Worm (Caenorhabditis elegans) whole organism, mixed stage, embryonic: Measurements from ENCODE around the gene sre-6.

ENCODE experiments used
- M03D4.4 ChIP-seq: sonication (generic microtip); optimal IDR thresholded peaks from 2 replicates; lab custom pipeline; 2017; ENCODE audit warnings: mild to moderate bottlenecking, missing genetic modification characterization, missing compliant biosample characterization
- bed-3 ChIP-seq: fragments of 200-800 bp; sonication (Bioruptor generic); optimal IDR thresholded peaks from 3 replicates; lab custom pipeline; 2018; ENCODE audit warnings: mild to moderate bottlenecking, missing genetic modification characterization, moderate library complexity, missing compliant biosample characterization
- blmp-1 ChIP-seq: fragments of 150-350 bp; optimal IDR thresholded peaks from 2 replicates; lab custom pipeline; 2014; ENCODE audit warnings: missing biosample characterization, missing genetic modification characterization
- ceh-39 ChIP-seq: fragments of 150-350 bp; optimal IDR thresholded peaks from 2 replicates; lab custom pipeline; 2014; ENCODE audit warnings: missing biosample characterization, missing genetic modification characterization
- ceh-43 ChIP-seq: fragments of 200-800 bp; sonication (Bioruptor generic); optimal IDR thresholded peaks from 2 replicates; lab custom pipeline; 2018; ENCODE audit warnings: mild to moderate bottlenecking, missing genetic modification characterization, moderate library complexity, missing compliant biosample characterization
- ceh-83 ChIP-seq: fragments of 200-800 bp; sonication (Bioruptor generic); optimal IDR thresholded peaks from 2 replicates; lab custom pipeline; 2018; ENCODE audit warnings: mild to moderate bottlenecking, missing genetic modification characterization, missing compliant biosample characterization
- ces-1 ChIP-seq: fragments of 150-350 bp; optimal IDR thresholded peaks from 2 replicates; lab custom pipeline; 2014; ENCODE audit warnings: missing biosample characterization, missing genetic modification reagents, missing genetic modification characterization
- cnd-1 ChIP-seq: fragments of 200-800 bp; sonication (Bioruptor generic); optimal IDR thresholded peaks from 2 replicates; lab custom pipeline; 2018; ENCODE audit warnings: mild to moderate bottlenecking, missing genetic modification characterization, missing compliant biosample characterization
- drap-1 ChIP-seq: fragments of 200-800 bp; sonication (Bioruptor generic); optimal IDR thresholded peaks from 3 replicates; lab custom pipeline; 2018; ENCODE audit warnings: mild to moderate bottlenecking, missing genetic modification characterization, missing compliant biosample characterization
- elt-1 ChIP-seq: sonication (generic microtip); optimal IDR thresholded peaks from 2 replicates; lab custom pipeline; 2017; ENCODE audit warnings: missing genetic modification characterization, mild to moderate bottlenecking, missing compliant biosample characterization, antibody characterized with exemption, moderate library complexity, borderline replicate concordance; ENCODE audit not compliant: insufficient read depth
- elt-3 ChIP-seq: fragments of 150-350 bp; optimal IDR thresholded peaks from 2 replicates; lab custom pipeline; 2014; ENCODE audit warnings: missing biosample characterization, missing genetic modification characterization
- flh-1 ChIP-seq: fragments of 200-800 bp; sonication (Bioruptor generic); optimal IDR thresholded peaks from 2 replicates; lab custom pipeline; 2018; ENCODE audit warnings: mild to moderate bottlenecking, missing genetic modification characterization, moderate library complexity, missing compliant biosample characterization
- ham-2 ChIP-seq: fragments of 200-800 bp; sonication (Bioruptor generic); optimal IDR thresholded peaks from 2 replicates; lab custom pipeline; 2018; ENCODE audit warnings: mild to moderate bottlenecking, missing genetic modification characterization, missing compliant biosample characterization
- hlh-1 ChIP-seq: fragments of 150-350 bp; optimal IDR thresholded peaks from 2 replicates; lab custom pipeline; 2014; ENCODE audit warnings: missing biosample characterization, missing genetic modification reagents, missing genetic modification characterization
- lin-32 ChIP-seq: fragments of 200-800 bp; sonication (Bioruptor generic); optimal IDR thresholded peaks from 2 replicates; lab custom pipeline; 2018; ENCODE audit warnings: mild to moderate bottlenecking, missing genetic modification characterization, missing compliant biosample characterization
- lsy-2 ChIP-seq: fragments of 150-350 bp; optimal IDR thresholded peaks from 2 replicates; lab custom pipeline; 2014; ENCODE audit warnings: missing biosample characterization, missing genetic modification characterization
- mab-5 ChIP-seq: fragments of 150-350 bp; optimal IDR thresholded peaks from 2 replicates; lab custom pipeline; 2014; ENCODE audit warnings: missing biosample characterization, missing genetic modification characterization
- mep-1 ChIP-seq: fragments of 150-350 bp; optimal IDR thresholded peaks from 2 replicates; lab custom pipeline; 2017; ENCODE audit warnings: missing biosample characterization, missing genetic modification reagents, missing genetic modification characterization, inconsistent platforms
- mls-2 ChIP-seq: sonication (generic microtip); optimal IDR thresholded peaks from 2 replicates; lab custom pipeline; 2016; ENCODE audit warnings: mild to moderate bottlenecking, missing genetic modification characterization, moderate library complexity, missing compliant biosample characterization
- nhr-12 ChIP-seq: fragments of 150-350 bp; optimal IDR thresholded peaks from 2 replicates; lab custom pipeline; 2014; ENCODE audit warnings: missing biosample characterization, missing genetic modification characterization
- nhr-2 ChIP-seq: fragments of 150-350 bp; optimal IDR thresholded peaks from 2 replicates; lab custom pipeline; 2014; ENCODE audit warnings: missing biosample characterization, missing genetic modification characterization
- nhr-76 ChIP-seq: sonication (generic microtip); optimal IDR thresholded peaks from 2 replicates; lab custom pipeline; 2017; ENCODE audit warnings: missing biosample characterization, missing genetic modification characterization
- pha-4 ChIP-seq: fragments of 150-350 bp; optimal IDR thresholded peaks from 2 replicates; lab custom pipeline; 2018; ENCODE audit warnings: missing biosample characterization, missing genetic modification reagents, missing genetic modification characterization
- sem-2 ChIP-seq: fragments of 200-800 bp; sonication (Bioruptor generic); optimal IDR thresholded peaks from 2 replicates; lab custom pipeline; 2018; ENCODE audit warnings: mild to moderate bottlenecking, missing genetic modification characterization, missing compliant biosample characterization
- snpc-4 ChIP-seq: fragments of 150-350 bp; optimal IDR thresholded peaks from 2 replicates; lab custom pipeline; 2014; ENCODE audit warnings: missing biosample characterization, missing genetic modification characterization
- sptf-1 ChIP-seq: sonication (generic microtip); optimal IDR thresholded peaks from 2 replicates; lab custom pipeline; 2017; ENCODE audit warnings: mild to moderate bottlenecking, missing genetic modification characterization, moderate library complexity, missing compliant biosample characterization
- tbx-8 ChIP-seq: fragments of 200-800 bp; sonication (Bioruptor generic); optimal IDR thresholded peaks from 2 replicates; lab custom pipeline; 2018; ENCODE audit warnings: mild to moderate bottlenecking, missing genetic modification characterization, moderate library complexity, missing compliant biosample characterization
- unc-120 ChIP-seq: sonication (generic microtip); optimal IDR thresholded peaks from 2 replicates; lab custom pipeline; 2017; ENCODE audit warnings: missing genetic modification characterization, missing compliant biosample characterization; ENCODE audit not compliant: poor library complexity, severe bottlenecking
- unc-62 ChIP-seq: fragments of 150-350 bp; optimal IDR thresholded peaks from 2 replicates; lab custom pipeline; 2014; ENCODE audit warnings: missing biosample characterization, missing genetic modification reagents, missing genetic modification characterization
- zip-8 ChIP-seq: fragments of 150-350 bp; optimal IDR thresholded peaks from 2 replicates; lab custom pipeline; 2014; ENCODE audit warnings: missing biosample characterization, missing genetic modification characterization

The sre-6 gene

DNA sequence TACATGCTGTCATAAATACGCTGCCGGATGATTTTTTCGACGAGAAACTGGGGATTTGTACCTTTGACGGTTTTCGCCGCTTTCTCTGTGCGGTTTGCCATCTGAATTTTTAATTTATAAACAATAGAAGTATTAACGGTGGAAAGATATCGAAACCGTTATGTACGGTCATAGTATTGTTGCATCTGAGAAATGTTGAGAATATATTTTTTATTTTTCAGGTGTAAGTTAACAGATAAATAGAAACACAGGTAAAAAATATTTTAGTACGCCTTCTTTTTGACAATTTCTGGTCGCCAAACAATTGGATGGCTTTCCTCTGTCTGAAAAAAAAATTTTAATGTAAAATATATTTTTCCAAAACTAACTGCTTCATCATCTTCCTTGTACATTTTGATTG lies 43.3 kb upstream of the sre-6 start, which contains the start of gene prp-38:
prp-38 (minus strand) TSS at position 101 of the 400 bp plus-strand sequence.
- TF ChIP-seq sptf-1 (tag; lab: Kevin White, UChicago) (no peak), drap-1 (GFP tag; lab: Kevin White, UChicago) (no peak), mep-1 (tag; lab: Kevin White, UChicago) (no peak), M03D4.4 (tag; lab: Kevin White, UChicago) (no peak), bed-3 (GFP tag; lab: Kevin White, UChicago) (no peak), pha-4 (no peak), lin-32 (no peak), unc-62 (GFP tag; lab: Kevin White, UChicago) (no peak), zip-8 (no peak), mab-5 (tag; lab: Kevin White, UChicago) (no peak), sem-2 (GFP tag; lab: Kevin White, UChicago) (no peak), nhr-2 (no peak), blmp-1 (tag; lab: Kevin White, UChicago) (no peak), tbx-8 (GFP tag; lab: Kevin White, UChicago) (no peak), elt-1 (tag; lab: Kevin White, UChicago) (no peak), ceh-43 (GFP tag; lab: Kevin White, UChicago) (no peak), elt-3 (tag; lab: Kevin White, UChicago) (no peak), ceh-39 (tag; lab: Kevin White, UChicago) (no peak)

- TF ChIP-seq pha-4 = no peak
- TF ChIP-seq cnd-1 (tag; lab: Kevin White, UChicago) = no peak
- no peak for TF ChIP-seq unc-62 (GFP tag; lab: Kevin White, UChicago)
- TF ChIP-seq ham-2 (GFP tag; lab: Kevin White, UChicago) = no peak
- TF ChIP-seq ceh-83 (GFP tag; lab: Kevin White, UChicago) = no peak
- no peak for TF ChIP-seq hlh-1 (tag; lab: Kevin White, UChicago)
- no peak for TF ChIP-seq lsy-2
- TF ChIP-seq flh-1 (GFP tag; lab: Kevin White, UChicago) = no peak
- TF ChIP-seq, all 35 proteins: peak for 0
Observed at ce11 chrV:10804374-10804773, 41.8 kb upstream of the sre-6 start, which contains the start of gene secs-1. secs-1 (minus strand) TSS chrV:10804474.

DNA sequence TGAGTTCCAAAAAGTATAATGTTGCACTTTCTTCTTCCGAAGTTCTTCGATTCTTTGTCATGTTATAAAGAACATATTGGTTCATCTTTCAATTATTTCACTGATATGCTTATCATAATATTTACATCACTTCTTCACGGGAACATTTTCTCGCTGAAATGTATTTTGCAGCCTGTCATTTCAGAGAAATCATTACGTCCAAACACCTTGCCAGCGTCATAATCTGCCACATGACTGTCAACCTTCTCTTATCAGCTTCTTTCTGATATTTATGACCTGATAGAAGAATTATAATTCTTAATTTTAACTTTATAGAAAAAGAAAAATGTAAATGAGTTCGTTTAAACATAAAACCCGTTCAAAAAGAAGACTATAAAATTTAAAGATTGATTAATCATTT lies 39.5 kb upstream of the sre-6 start:
- no peak for TF ChIP-seq nhr-2
- TF ChIP-seq elt-1 (tag; lab: Kevin White, UChicago) = no peak
- no peak for TF ChIP-seq M03D4.4 (tag; lab: Kevin White, UChicago)
- no peak for TF ChIP-seq lsy-2
- TF ChIP-seq tbx-8 (GFP tag; lab: Kevin White, UChicago) = no peak
- TF ChIP-seq unc-62 (GFP tag; lab: Kevin White, UChicago) = no peak
- no peak for TF ChIP-seq snpc-4 (tag; lab: Kevin White, UChicago)
- TF ChIP-seq, all 35 proteins: peak for 0

DNA sequence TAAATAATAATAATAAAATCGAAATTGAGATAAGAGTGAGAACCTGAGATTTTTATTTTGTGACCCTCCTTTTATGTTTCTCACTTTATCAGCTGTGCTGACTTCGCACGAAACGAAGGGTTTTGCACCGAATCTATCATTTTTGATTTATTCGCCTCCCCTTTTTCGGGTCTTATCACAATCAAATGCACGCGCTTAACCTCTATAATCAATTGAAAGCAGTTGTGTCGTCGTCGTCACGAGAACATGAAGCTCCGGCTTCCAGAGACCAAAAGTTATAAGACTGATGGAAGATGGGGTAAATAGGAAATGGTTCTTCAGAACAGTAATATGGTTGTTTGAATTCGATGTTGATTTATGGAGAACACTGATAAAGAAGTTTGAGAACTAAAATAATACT lies 38.6 kb upstream of the sre-6 start, which contains the start of gene D1054.18:
D1054.18 (minus strand) TSS at position 45 of the 400 bp plus-strand sequence.
- TF ChIP-seq ces-1 (no peak), sem-2 (GFP tag; lab: Kevin White, UChicago) (no peak), pha-4 (no peak), lsy-2 (no peak), flh-1 (GFP tag; lab: Kevin White, UChicago) (no peak), snpc-4 (tag; lab: Kevin White, UChicago) (no peak), elt-3 (tag; lab: Kevin White, UChicago) (no peak), nhr-76 (tag; lab: Kevin White, UChicago) (no peak), zip-8 (no peak), ham-2 (GFP tag; lab: Kevin White, UChicago) (no peak), mls-2 (no peak), sptf-1 (tag; lab: Kevin White, UChicago) (no peak), mab-5 (tag; lab: Kevin White, UChicago) (no peak), bed-3 (GFP tag; lab: Kevin White, UChicago) (no peak)

- no peak for TF ChIP-seq hlh-1 (tag; lab: Kevin White, UChicago)
- no peak for TF ChIP-seq flh-1 (GFP tag; lab: Kevin White, UChicago)
- no peak for TF ChIP-seq lsy-2
Observed at ce11 chrV:10798090-10798489, 35.5 kb upstream of the sre-6 start, which contains the start of gene srh-184. srh-184 (minus strand) TSS chrV:10798190.

- TF ChIP-seq tbx-8 (GFP tag; lab: Kevin White, UChicago) (no peak), lsy-2 (no peak), hlh-1 (tag; lab: Kevin White, UChicago) (no peak), flh-1 (GFP tag; lab: Kevin White, UChicago) (no peak), drap-1 (GFP tag; lab: Kevin White, UChicago) (no peak), elt-1 (tag; lab: Kevin White, UChicago) (no peak), ham-2 (GFP tag; lab: Kevin White, UChicago) (no peak), ceh-43 (GFP tag; lab: Kevin White, UChicago) (no peak), zip-8 (no peak), nhr-12 (tag; lab: Kevin White, UChicago) (no peak), ces-1 (no peak), lin-32 (no peak), mls-2 (no peak), snpc-4 (tag; lab: Kevin White, UChicago) (no peak), sptf-1 (tag; lab: Kevin White, UChicago) (no peak), bed-3 (GFP tag; lab: Kevin White, UChicago) (no peak), unc-120 (tag; lab: Kevin White, UChicago) (no peak)
- TF ChIP-seq, all 35 proteins: peak for 0
Observed at ce11 chrV:10795494-10795893, 32.9 kb upstream of the sre-6 start, which contains the start of gene D1054.19. D1054.19 (plus strand) TSS chrV:10795794.
